Worm (Caenorhabditis elegans): ENCODE data around the gene ceh-20.

DNA sequence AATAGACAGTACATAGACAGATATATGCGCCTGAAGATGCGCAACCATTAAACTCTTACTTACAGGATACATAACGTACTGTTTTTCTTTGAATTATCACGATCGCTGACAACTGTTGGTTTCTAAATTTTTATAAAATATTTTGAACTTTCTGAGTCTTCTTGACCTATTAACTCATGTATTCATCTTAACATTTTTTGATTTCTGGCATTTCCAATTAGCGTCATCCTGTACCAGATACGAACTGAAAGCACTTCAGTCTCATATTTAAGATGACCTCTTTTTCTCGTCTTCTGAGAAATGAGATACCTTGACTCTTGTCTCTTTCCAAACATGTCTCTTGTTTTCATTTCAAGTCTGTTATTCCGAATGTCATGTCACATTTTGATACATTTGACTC lies 34.1 kb downstream of the ceh-20 start:
- no peak for TF ChIP-seq unc-62 (GFP tag; optimal IDR thresholded peaks at IDR 0.05)
- no peak for TF ChIP-seq ztf-11 (tag; optimal IDR thresholded peaks at IDR 0.05)
- no peak for TF ChIP-seq sma-9 (GFP tag; optimal IDR thresholded peaks at IDR 0.05)
- no peak for TF ChIP-seq sma-9 (tag; optimal IDR thresholded peaks at IDR 0.05)
